Worm (Caenorhabditis elegans) whole organism, early embryonic: Measurements from ENCODE around the gene C30G12.2.

Experiments used
- F13C5.2 ChIP-seq: sonication (generic microtip); optimal IDR thresholded peaks from 2 replicates; lab custom pipeline; 2017; ENCODE audit warnings: mild to moderate bottlenecking, missing genetic modification characterization, inconsistent platforms, missing compliant biosample characterization
- ama-1 ChIP-seq: fragments of 150-350 bp; optimal IDR thresholded peaks from 2 replicates; lab custom pipeline; 2014
- hmg-4 ChIP-seq: fragments of 200-800 bp; sonication (Bioruptor generic); optimal IDR thresholded peaks from 2 replicates; lab custom pipeline; 2018; ENCODE audit warnings: mild to moderate bottlenecking, missing genetic modification characterization, missing compliant biosample characterization
- scrt-1 ChIP-seq: fragments of 200-800 bp; sonication (Bioruptor generic); IDR thresholded peaks from 2 replicates; pipeline ENCODE4 v1.3.6; 2022; ENCODE audit warnings: missing genetic modification characterization, missing compliant biosample characterization
- sea-1 ChIP-seq: fragments of 200-800 bp; sonication (Bioruptor generic); conservative IDR thresholded peaks from 2 replicates; pipeline ENCODE4 v1.3.6; 2022; ENCODE audit warnings: missing genetic modification characterization, missing compliant biosample characterization
- tbx-11 ChIP-seq: fragments of 200-800 bp; sonication (Bioruptor generic); IDR thresholded peaks from 2 replicates; pipeline ENCODE4 v1.3.6; 2022; ENCODE audit warnings: missing genetic modification characterization, missing compliant biosample characterization
- tbx-37 ChIP-seq: fragments of 200-800 bp; sonication (Bioruptor generic); conservative IDR thresholded peaks from 2 replicates; pipeline ENCODE4 v1.3.6; 2022; ENCODE audit warnings: missing genetic modification reagents, missing genetic modification characterization, missing compliant biosample characterization

ce11 chrII:7261854-7262253 is 28.4 kb upstream of the C30G12.2 start, which contains the start of gene C30G12.4:
- no peak for TF ChIP-seq ama-1 (lab: Kevin White, UChicago)
- TF ChIP-seq tbx-37: no peak
- TF ChIP-seq scrt-1 (GFP tag; lab: Robert Waterston, UW): no peak
- TF ChIP-seq F13C5.2 (tag; lab: Kevin White, UChicago): no peak
- TF ChIP-seq sea-1 (GFP tag; lab: Robert Waterston, UW): no peak
- TF ChIP-seq hmg-4 (GFP tag; lab: Kevin White, UChicago): no peak
- TF ChIP-seq tbx-11: no peak
